Fruit fly (Drosophila melanogaster) whole organism, embryonic: ENCODE measurements around the gene CG11811.

Experiments used
- Aef1 ChIP-seq: fragments of 200-800 bp; sonication (Bioruptor generic); IDR thresholded peaks from 3 replicates; pipeline ENCODE4 v1.3.6; 2022; ENCODE audit warnings: missing biosample characterization, missing genetic modification characterization
- B-H1 ChIP-seq: fragments of 200-800 bp; sonication (Bioruptor generic); IDR thresholded peaks from 3 replicates; pipeline ENCODE4 v1.3.6; 2022; ENCODE audit warnings: missing biosample characterization, missing genetic modification characterization
- BtbVII ChIP-seq: fragments of 200-800 bp; sonication (Bioruptor generic); optimal IDR thresholded peaks from 3 replicates; lab custom pipeline; 2017; ENCODE audit warnings: missing biosample characterization, mild to moderate bottlenecking, missing genetic modification characterization
- C15 ChIP-seq: fragments of 200-800 bp; sonication (Bioruptor generic); IDR thresholded peaks from 3 replicates; pipeline ENCODE4 v1.3.6; 2022; ENCODE audit warnings: missing biosample characterization, missing genetic modification characterization
- CG10147 ChIP-seq: fragments of 200-800 bp; sonication (Bioruptor generic); optimal IDR thresholded peaks from 2 replicates; lab custom pipeline; 2019; ENCODE audit warnings: missing biosample characterization, mild to moderate bottlenecking, missing genetic modification characterization, moderate library complexity
- CG12219 ChIP-seq: fragments of 200-800 bp; sonication (Bioruptor generic); optimal IDR thresholded peaks from 3 replicates; lab custom pipeline; 2018; ENCODE audit warnings: missing biosample characterization, mild to moderate bottlenecking, missing genetic modification characterization
- CG12299 ChIP-seq: fragments of 200-800 bp; sonication (Bioruptor generic); optimal IDR thresholded peaks from 2 replicates; lab custom pipeline; 2018; ENCODE audit warnings: missing biosample characterization, mild to moderate bottlenecking, missing genetic modification characterization
- CG13296 ChIP-seq: fragments of 200-800 bp; sonication (Bioruptor generic); optimal IDR thresholded peaks from 3 replicates; lab custom pipeline; 2018; ENCODE audit warnings: missing biosample characterization, mild to moderate bottlenecking, missing genetic modification characterization
- CG16779 ChIP-seq: fragments of 200-800 bp; sonication (Bioruptor generic); IDR thresholded peaks from 2 replicates; pipeline ENCODE4 v1.3.6; 2022; ENCODE audit warnings: missing biosample characterization, missing genetic modification characterization
- CG2129 ChIP-seq: fragments of 200-800 bp; sonication (Bioruptor generic); IDR thresholded peaks from 2 replicates; pipeline ENCODE4 v1.3.6; 2022; ENCODE audit warnings: missing biosample characterization, missing genetic modification characterization; ENCODE audit not compliant: partially characterized antibody
- CG2202 ChIP-seq: fragments of 200-800 bp; sonication (Bioruptor generic); optimal IDR thresholded peaks from 2 replicates; lab custom pipeline; 2018; ENCODE audit warnings: missing biosample characterization, mild to moderate bottlenecking, missing genetic modification characterization
- CG30403 ChIP-seq: fragments of 200-800 bp; sonication (Bioruptor generic); optimal IDR thresholded peaks from 3 replicates; lab custom pipeline; 2016; ENCODE audit warnings: missing biosample characterization, missing genetic modification characterization
- CG32532 ChIP-seq: fragments of 200-800 bp; sonication (Bioruptor generic); IDR thresholded peaks from 2 replicates; pipeline ENCODE4 v1.3.6; 2022; ENCODE audit warnings: missing biosample characterization, missing genetic modification characterization
- CG3281 ChIP-seq: fragments of 200-800 bp; sonication (Bioruptor generic); optimal IDR thresholded peaks from 3 replicates; lab custom pipeline; 2017; ENCODE audit warnings: missing biosample characterization, mild to moderate bottlenecking, missing genetic modification characterization
- CG33557 ChIP-seq: fragments of 200-800 bp; sonication (Bioruptor generic); optimal IDR thresholded peaks from 2 replicates; lab custom pipeline; 2019; ENCODE audit warnings: missing biosample characterization, mild to moderate bottlenecking, missing genetic modification characterization, moderate library complexity
- CG34224 ChIP-seq: fragments of 200-800 bp; sonication (Bioruptor generic); IDR thresholded peaks from 3 replicates; pipeline ENCODE4 v1.3.6; 2022; ENCODE audit warnings: missing biosample characterization, missing genetic modification characterization; ENCODE audit not compliant: partially characterized antibody
- CG4282 ChIP-seq: fragments of 200-800 bp; sonication (Bioruptor generic); optimal IDR thresholded peaks from 2 replicates; lab custom pipeline; 2016; ENCODE audit warnings: missing biosample characterization, missing genetic modification characterization
- CG4360 ChIP-seq: fragments of 200-800 bp; sonication (Bioruptor generic); IDR thresholded peaks from 2 replicates; pipeline ENCODE4 v1.3.6; 2022; ENCODE audit warnings: missing biosample characterization, missing genetic modification characterization
- CG4424 ChIP-seq: fragments of 200-800 bp; sonication (Bioruptor generic); optimal IDR thresholded peaks from 3 replicates; lab custom pipeline; 2016; ENCODE audit warnings: missing biosample characterization, missing genetic modification characterization
- CG4707 ChIP-seq: fragments of 200-800 bp; sonication (Bioruptor generic); optimal IDR thresholded peaks from 2 replicates; lab custom pipeline; 2018; ENCODE audit warnings: missing biosample characterization, mild to moderate bottlenecking, missing genetic modification characterization, moderate library complexity
- CG4730 ChIP-seq: fragments of 200-800 bp; sonication (Bioruptor generic); IDR thresholded peaks from 2 replicates; pipeline ENCODE4 v1.3.6; 2022; ENCODE audit warnings: missing biosample characterization, missing genetic modification characterization
- CG5180 ChIP-seq: fragments of 200-800 bp; sonication (Bioruptor generic); optimal IDR thresholded peaks from 3 replicates; lab custom pipeline; 2017; ENCODE audit warnings: missing biosample characterization, missing genetic modification characterization, mild to moderate bottlenecking, moderate library complexity, missing genetic modification reagents
- CG7556 ChIP-seq: fragments of 200-800 bp; sonication (Bioruptor generic); optimal IDR thresholded peaks from 2 replicates; lab custom pipeline; 2017; ENCODE audit warnings: missing biosample characterization, mild to moderate bottlenecking, missing genetic modification characterization
- CG9215 ChIP-seq: fragments of 200-800 bp; sonication (Bioruptor generic); IDR thresholded peaks from 2 replicates; pipeline ENCODE4 v1.3.6; 2022; ENCODE audit warnings: missing biosample characterization, missing genetic modification characterization
- MTF-1 ChIP-seq: fragments of 200-800 bp; sonication (Bioruptor generic); optimal IDR thresholded peaks from 2 replicates; lab custom pipeline; 2018; ENCODE audit warnings: missing biosample characterization, mild to moderate bottlenecking, missing genetic modification characterization, borderline replicate concordance
- Nf-YB ChIP-seq: fragments of 200-800 bp; sonication (Bioruptor generic); optimal IDR thresholded peaks from 3 replicates; lab custom pipeline; 2019; ENCODE audit warnings: missing biosample characterization, mild to moderate bottlenecking, missing genetic modification characterization, moderate library complexity
- Sox100B ChIP-seq: fragments of 200-800 bp; sonication (Bioruptor generic); optimal IDR thresholded peaks from 3 replicates; lab custom pipeline; 2018; ENCODE audit warnings: missing biosample characterization, mild to moderate bottlenecking, missing genetic modification characterization
- Sry-β ChIP-seq: fragments of 200-800 bp; sonication (Bioruptor generic); optimal IDR thresholded peaks from 2 replicates; lab custom pipeline; 2018; ENCODE audit warnings: missing biosample characterization, mild to moderate bottlenecking, missing genetic modification characterization, moderate library complexity
- Vsx1 ChIP-seq: fragments of 200-800 bp; sonication (Bioruptor generic); optimal IDR thresholded peaks from 2 replicates; lab custom pipeline; 2017; ENCODE audit warnings: missing biosample characterization, mild to moderate bottlenecking, missing genetic modification characterization, missing genetic modification reagents
- al ChIP-seq: fragments of 200-800 bp; sonication (Bioruptor generic); IDR thresholded peaks from 2 replicates; pipeline ENCODE4 v1.3.6; 2022; ENCODE audit warnings: missing biosample characterization, missing genetic modification characterization
- corto ChIP-seq: fragments of 200-800 bp; sonication (Bioruptor generic); optimal IDR thresholded peaks from 2 replicates; lab custom pipeline; 2016; ENCODE audit warnings: missing biosample characterization, mild to moderate bottlenecking, missing genetic modification characterization, moderate library complexity
- crp ChIP-seq, 2 experiments: fragments of 200-800 bp; sonication (Bioruptor generic); optimal IDR thresholded peaks; 2 replicates in 1 of 2; 3 replicates in 1 of 2; lab custom pipeline; 2017; ENCODE audit warnings: missing biosample characterization in 2 of 2, missing genetic modification characterization in 2 of 2, mild to moderate bottlenecking in 1 of 2, moderate library complexity in 1 of 2
- exex ChIP-seq: fragments of 200-800 bp; sonication (Bioruptor generic); optimal IDR thresholded peaks from 4 replicates; lab custom pipeline; 2018; ENCODE audit warnings: missing biosample characterization, mild to moderate bottlenecking, missing genetic modification characterization, moderate library complexity
- gem ChIP-seq: fragments of 200-800 bp; sonication (Bioruptor generic); optimal IDR thresholded peaks from 2 replicates; lab custom pipeline; 2019; ENCODE audit warnings: missing biosample characterization, mild to moderate bottlenecking, missing genetic modification characterization, moderate library complexity
- gro ChIP-seq: fragments of 200-800 bp; sonication (Bioruptor generic); optimal IDR thresholded peaks from 2 replicates; lab custom pipeline; 2016; ENCODE audit warnings: missing biosample characterization, missing genetic modification characterization
- hb ChIP-seq: fragments of 200-800 bp; sonication (Bioruptor generic); IDR thresholded peaks from 3 replicates; pipeline ENCODE4 v1.3.6; 2022; ENCODE audit warnings: missing biosample characterization, missing genetic modification characterization; ENCODE audit not compliant: partially characterized antibody
- hkb ChIP-seq, 2 experiments: fragments of 200-800 bp in 1 of 2; fragments of >200 bp in 1 of 2; sonication (Bioruptor generic) in 1 of 2; IDR thresholded peaks in 1 of 2; optimal IDR thresholded peaks in 1 of 2; 2 replicates each; pipeline versions ENCODE4 v1.3.6 to Lab custom; 2017 to 2022; ENCODE audit warnings: missing biosample characterization in 1 of 2, missing genetic modification characterization in 1 of 2
- kay ChIP-seq: fragments of 200-800 bp; sonication (Bioruptor generic); optimal IDR thresholded peaks from 2 replicates; lab custom pipeline; 2016; ENCODE audit warnings: missing biosample characterization, missing genetic modification characterization
- klu ChIP-seq: fragments of 200-800 bp; sonication (Bioruptor generic); IDR thresholded peaks from 2 replicates; pipeline ENCODE4 v1.3.6; 2022; ENCODE audit warnings: missing biosample characterization, missing genetic modification characterization
- kni ChIP-seq: fragments of 200-800 bp; sonication (Bioruptor generic); optimal IDR thresholded peaks from 3 replicates; lab custom pipeline; 2017; ENCODE audit warnings: mild to moderate bottlenecking, missing biosample characterization, missing genetic modification reagents, missing genetic modification characterization
- lmd ChIP-seq: fragments of 200-800 bp; sonication (Bioruptor generic); IDR thresholded peaks from 2 replicates; pipeline ENCODE4 v1.3.6; 2022; ENCODE audit warnings: missing biosample characterization, missing genetic modification characterization
- luna ChIP-seq: fragments of 200-800 bp; sonication (Bioruptor generic); optimal IDR thresholded peaks from 2 replicates; lab custom pipeline; 2016; ENCODE audit warnings: missing biosample characterization, missing genetic modification characterization
- otp ChIP-seq: fragments of 200-800 bp; sonication (Bioruptor generic); IDR thresholded peaks from 3 replicates; pipeline ENCODE4, ENCODE4 v1.3.6; 2022; ENCODE audit warnings: missing biosample characterization, missing genetic modification characterization
- pho ChIP-seq: fragments of 200-800 bp; sonication (Bioruptor generic); optimal IDR thresholded peaks from 2 replicates; lab custom pipeline; 2016; ENCODE audit warnings: missing biosample characterization, missing genetic modification characterization
- sqz ChIP-seq: fragments of 200-800 bp; sonication (Bioruptor generic); optimal IDR thresholded peaks from 3 replicates; lab custom pipeline; 2018; ENCODE audit warnings: missing biosample characterization, mild to moderate bottlenecking, missing genetic modification characterization
- tna ChIP-seq: fragments of 200-800 bp; sonication (Bioruptor generic); IDR thresholded peaks from 2 replicates; pipeline ENCODE4 v1.3.6; 2022; ENCODE audit warnings: missing biosample characterization, missing genetic modification characterization; ENCODE audit not compliant: partially characterized antibody
- vnd ChIP-seq: fragments of 200-800 bp; sonication (Bioruptor generic); IDR thresholded peaks from 3 replicates; pipeline ENCODE4 v1.3.6; 2022; ENCODE audit warnings: missing biosample characterization, missing genetic modification characterization; ENCODE audit not compliant: partially characterized antibody
- zf30C ChIP-seq: fragments of 200-800 bp; sonication (Bioruptor generic); optimal IDR thresholded peaks from 3 replicates; lab custom pipeline; 2018; ENCODE audit warnings: missing biosample characterization, mild to moderate bottlenecking, missing genetic modification characterization

Gene CG11811

dm6 chr3L:10682725-10683367, 8.0 kb upstream of the CG11811 start (continued):
- TF ChIP-seq klu (GFP tag; lab: Robert Waterston, UW) (peak; percentile 97), CG12219 (GFP tag; lab: Kevin White, UChicago) (peak; percentile 96), al (GFP tag; lab: Robert Waterston, UW) (peak; percentile 96), CG4730 (GFP tag; lab: Robert Waterston, UW) (peak; percentile 94), Sox100B (GFP tag; lab: Kevin White, UChicago) (peak; percentile 100), gem (tag; lab: Kevin White, UChicago) (peak; percentile 99), pho (peak; percentile 87), CG10147 (GFP tag; lab: Kevin White, UChicago) (peak; percentile 97), CG32532 (peak; percentile 96), CG34224 (GFP tag; lab: Robert Waterston, UW) (peak; percentile 41; the same call in 1 of the 3 replicates), exex (tag; lab: Kevin White, UChicago) (peak; percentile 91), zf30C (GFP tag; lab: Kevin White, UChicago) (no peak), otp (GFP tag; lab: Robert Waterston, UW) (peak; percentile 94), CG4424 (peak; percentile 99), tna (GFP tag; lab: Robert Waterston, UW) (no peak), CG4282 (peak; percentile 83), BtbVII (GFP tag; lab: Kevin White, UChicago) (peak; percentile 99), CG2129 (GFP tag; lab: Robert Waterston, UW) (no peak), MTF-1 (GFP tag; lab: Kevin White, UChicago) (peak; percentile 84), crp (GFP tag; optimal IDR thresholded peaks at IDR 0.05; lab: Kevin White, UChicago) (peak in 1 of 2 experiments; percentile 72), CG2202 (tag; lab: Kevin White, UChicago) (peak; percentile 92), CG12299 (tag; lab: Kevin White, UChicago) (peak; percentile 96), Nf-YB (GFP tag; lab: Kevin White, UChicago) (peak; percentile 89), CG5180 (peak; percentile 94), Sry-β (peak; percentile 61), CG13296 (GFP tag; lab: Kevin White, UChicago) (peak; percentile 99), CG7556 (GFP tag; lab: Kevin White, UChicago) (peak; percentile 100), CG3281 (peak; percentile 99), luna (no peak), kay (GFP tag; lab: Kevin White, UChicago) (peak; percentile 92), B-H1 (GFP tag; lab: Robert Waterston, UW) (peak; percentile 94), CG9215 (GFP tag; lab: Robert Waterston, UW) (peak; percentile 97), Vsx1 (peak; percentile 96), sqz (GFP tag; lab: Kevin White, UChicago) (peak; percentile 97), gro (GFP tag; lab: Kevin White, UChicago) (peak; percentile 37), CG4707 (peak; percentile 97), C15 (GFP tag; lab: Robert Waterston, UW) (peak; percentile 94), CG4360 (GFP tag; lab: Robert Waterston, UW) (peak; percentile 68), Aef1 (peak; percentile 96), lmd (peak; percentile 99), kni (GFP tag; lab: Kevin White, UChicago) (peak; percentile 83), CG16779 (GFP tag; lab: Robert Waterston, UW) (peak; percentile 71), CG33557 (peak; percentile 91), vnd (GFP tag; lab: Robert Waterston, UW) (peak; percentile 39; the same call in 1 of the 3 replicates), hkb (optimal IDR thresholded peaks at IDR 0.05; lab: Kevin White, UChicago) (no peak), hkb (GFP tag; IDR thresholded peaks at IDR 0.05; lab: Robert Waterston, UW) (peak; percentile 98), hb (GFP tag; lab: Robert Waterston, UW) (0 out of 3 replicates have a peak, but pooled peaks have one; percentile 50), corto (GFP tag; lab: Kevin White, UChicago) (peak; percentile 79), CG30403 (peak; percentile 99)
